Fruit fly (Drosophila melanogaster) whole organism, embryonic: ENCODE measurements around the gene sloth1.

ENCODE experiments used
- Bteb2 ChIP-seq: fragments of 200-800 bp; sonication (Bioruptor generic); optimal IDR thresholded peaks from 2 replicates; lab custom pipeline; 2016; ENCODE audit warnings: missing biosample characterization, missing genetic modification characterization
- CG10209 ChIP-seq: fragments of 200-800 bp; sonication (Bioruptor generic); optimal IDR thresholded peaks from 3 replicates; lab custom pipeline; 2017; ENCODE audit warnings: missing biosample characterization, mild to moderate bottlenecking, missing genetic modification characterization, missing genetic modification reagents
- CG10274 ChIP-seq: fragments of 200-800 bp; sonication (Bioruptor generic); optimal IDR thresholded peaks from 3 replicates; lab custom pipeline; 2017; ENCODE audit warnings: missing biosample characterization, mild to moderate bottlenecking, missing genetic modification characterization
- CG11560 ChIP-seq: fragments of 200-800 bp; sonication (Bioruptor generic); IDR thresholded peaks from 3 replicates; pipeline ENCODE4 v1.3.6; 2022; ENCODE audit warnings: missing biosample characterization, missing genetic modification characterization
- CG12071 ChIP-seq: fragments of 200-800 bp; sonication (Bioruptor generic); optimal IDR thresholded peaks from 3 replicates; lab custom pipeline; 2018; ENCODE audit warnings: missing biosample characterization, mild to moderate bottlenecking, missing genetic modification characterization
- CG12236 ChIP-seq: fragments of 200-800 bp; sonication (Bioruptor generic); optimal IDR thresholded peaks from 2 replicates; lab custom pipeline; 2016; ENCODE audit warnings: missing biosample characterization, missing genetic modification characterization
- CG13296 ChIP-seq: fragments of 200-800 bp; sonication (Bioruptor generic); optimal IDR thresholded peaks from 3 replicates; lab custom pipeline; 2018; ENCODE audit warnings: missing biosample characterization, mild to moderate bottlenecking, missing genetic modification characterization
- CG14667 ChIP-seq: fragments of 200-800 bp; sonication (Bioruptor generic); IDR thresholded peaks from 2 replicates; pipeline ENCODE4 v1.3.6; 2022; ENCODE audit warnings: missing biosample characterization, missing genetic modification characterization
- CG15514 ChIP-seq: fragments of 200-800 bp; sonication (Bioruptor generic); optimal IDR thresholded peaks from 3 replicates; lab custom pipeline; 2017; ENCODE audit warnings: missing biosample characterization, missing genetic modification characterization, mild to moderate bottlenecking, moderate library complexity, missing genetic modification reagents
- CG1647 ChIP-seq: fragments of 200-800 bp; sonication (Bioruptor generic); optimal IDR thresholded peaks from 3 replicates; lab custom pipeline; 2016; ENCODE audit warnings: missing biosample characterization, missing genetic modification characterization
- CG17829 ChIP-seq: fragments of 200-800 bp; optimal IDR thresholded peaks from 2 replicates; lab custom pipeline; 2019; ENCODE audit warnings: missing biosample characterization, mild to moderate bottlenecking, missing genetic modification characterization, moderate library complexity
- CG18599 ChIP-seq: fragments of 200-800 bp; sonication (Bioruptor generic); optimal IDR thresholded peaks from 3 replicates; lab custom pipeline; 2017; ENCODE audit warnings: missing biosample characterization, missing genetic modification characterization, mild to moderate bottlenecking, moderate library complexity, missing genetic modification reagents
- CG30020 ChIP-seq: fragments of 200-800 bp; optimal IDR thresholded peaks from 2 replicates; lab custom pipeline; 2019; ENCODE audit warnings: missing biosample characterization, mild to moderate bottlenecking, missing genetic modification characterization, moderate library complexity
- CG34422 ChIP-seq: fragments of 200-800 bp; sonication (Bioruptor generic); IDR thresholded peaks from 3 replicates; pipeline ENCODE4 v1.3.6; 2022; ENCODE audit warnings: missing biosample characterization, missing genetic modification characterization
- CG6272 ChIP-seq: fragments of 200-800 bp; sonication (Bioruptor generic); IDR thresholded peaks from 2 replicates; pipeline ENCODE4 v1.3.6; 2022; ENCODE audit warnings: missing biosample characterization, missing genetic modification characterization
- CG6654 ChIP-seq: fragments of 200-800 bp; sonication (Bioruptor generic); optimal IDR thresholded peaks from 2 replicates; lab custom pipeline; 2017; ENCODE audit warnings: missing biosample characterization, mild to moderate bottlenecking, missing genetic modification characterization
- CG6813 ChIP-seq: fragments of 200-800 bp; sonication (Bioruptor generic); optimal IDR thresholded peaks from 2 replicates; lab custom pipeline; 2017; ENCODE audit warnings: missing biosample characterization, missing genetic modification characterization, mild to moderate bottlenecking, moderate library complexity, missing genetic modification reagents
- CG7987 ChIP-seq: fragments of 200-800 bp; sonication (Bioruptor generic); optimal IDR thresholded peaks from 2 replicates; lab custom pipeline; 2018; ENCODE audit warnings: missing biosample characterization, mild to moderate bottlenecking, missing genetic modification characterization, moderate library complexity
- CG8924 ChIP-seq: fragments of 200-800 bp; optimal IDR thresholded peaks from 3 replicates; lab custom pipeline; 2019; ENCODE audit warnings: missing biosample characterization, mild to moderate bottlenecking, missing genetic modification characterization, moderate library complexity
- CG9727 ChIP-seq: fragments of 200-800 bp; sonication (Bioruptor generic); optimal IDR thresholded peaks from 3 replicates; lab custom pipeline; 2017; ENCODE audit warnings: missing biosample characterization, mild to moderate bottlenecking, missing genetic modification characterization
- CrebB ChIP-seq: fragments of 200-800 bp; sonication (Bioruptor generic); optimal IDR thresholded peaks from 3 replicates; lab custom pipeline; 2018; ENCODE audit warnings: missing biosample characterization, mild to moderate bottlenecking, missing genetic modification characterization
- Dbx ChIP-seq: fragments of 200-800 bp; sonication (Bioruptor generic); IDR thresholded peaks from 3 replicates; pipeline ENCODE4 v1.3.6; 2022; ENCODE audit warnings: missing biosample characterization, missing genetic modification characterization
- H2.0 ChIP-seq: fragments of 200-800 bp; sonication (Bioruptor generic); IDR thresholded peaks from 2 replicates; pipeline ENCODE4 v1.3.6; 2022; ENCODE audit warnings: missing biosample characterization, missing genetic modification characterization
- HHEX ChIP-seq: fragments of 200-800 bp; sonication (Bioruptor generic); optimal IDR thresholded peaks from 3 replicates; lab custom pipeline; 2017; ENCODE audit warnings: missing biosample characterization, mild to moderate bottlenecking, missing genetic modification characterization, missing genetic modification reagents
- HLH54F ChIP-seq: fragments of 200-800 bp; sonication (Bioruptor generic); optimal IDR thresholded peaks from 3 replicates; lab custom pipeline; 2016; ENCODE audit warnings: missing biosample characterization, missing genetic modification characterization
- Hmr ChIP-seq: fragments of 200-800 bp; sonication (Bioruptor generic); optimal IDR thresholded peaks from 3 replicates; lab custom pipeline; 2017; ENCODE audit warnings: mild to moderate bottlenecking, missing biosample characterization, missing genetic modification reagents, missing genetic modification characterization
- Mes4 ChIP-seq: fragments of 200-800 bp; sonication (Bioruptor generic); optimal IDR thresholded peaks from 2 replicates; lab custom pipeline; 2016; ENCODE audit warnings: missing biosample characterization, missing genetic modification characterization
- NC2α ChIP-seq: fragments of 200-800 bp; sonication (Bioruptor generic); optimal IDR thresholded peaks from 2 replicates; lab custom pipeline; 2016; ENCODE audit warnings: missing biosample characterization, missing genetic modification characterization
- PHDP ChIP-seq: fragments of 200-800 bp; sonication (Bioruptor generic); optimal IDR thresholded peaks from 3 replicates; lab custom pipeline; 2018; ENCODE audit warnings: missing biosample characterization, mild to moderate bottlenecking, missing genetic modification characterization, moderate library complexity
- Pdp1 ChIP-seq, 2 experiments: fragments of 200-800 bp; sonication (Bioruptor generic); optimal IDR thresholded peaks; 3 replicates each; lab custom pipeline; 2016; ENCODE audit warnings: missing biosample characterization in 2 of 2, missing genetic modification characterization in 2 of 2, mild to moderate bottlenecking in 1 of 2, moderate library complexity in 1 of 2
- Sin3A ChIP-seq: fragments of >200 bp; optimal IDR thresholded peaks from 2 replicates; lab custom pipeline; 2018
- bsh ChIP-seq, 2 experiments: fragments of 200-800 bp; sonication (Bioruptor generic); optimal IDR thresholded peaks; 2 replicates each; lab custom pipeline; 2017 to 2018; ENCODE audit warnings: mild to moderate bottlenecking in 2 of 2, missing biosample characterization in 2 of 2, missing genetic modification characterization in 2 of 2, moderate library complexity in 1 of 2
- ci ChIP-seq: fragments of 200-800 bp; sonication (Bioruptor generic); IDR thresholded peaks from 3 replicates; pipeline ENCODE4 v1.3.6; 2022; ENCODE audit warnings: missing biosample characterization, missing genetic modification characterization
- corto ChIP-seq: fragments of 200-800 bp; sonication (Bioruptor generic); optimal IDR thresholded peaks from 2 replicates; lab custom pipeline; 2016; ENCODE audit warnings: missing biosample characterization, mild to moderate bottlenecking, missing genetic modification characterization, moderate library complexity
- crol ChIP-seq: fragments of 200-800 bp; sonication (Bioruptor generic); IDR thresholded peaks from 2 replicates; pipeline ENCODE4 v1.3.6; 2022; ENCODE audit warnings: missing biosample characterization, missing genetic modification characterization
- gsb-n ChIP-seq: fragments of 200-800 bp; sonication (Bioruptor generic); optimal IDR thresholded peaks from 3 replicates; lab custom pipeline; 2018; ENCODE audit warnings: missing biosample characterization, mild to moderate bottlenecking, missing genetic modification characterization
- ind ChIP-seq: fragments of 200-800 bp; sonication (Bioruptor generic); optimal IDR thresholded peaks from 3 replicates; lab custom pipeline; 2016; ENCODE audit warnings: missing biosample characterization, missing genetic modification characterization
- mirr ChIP-seq: fragments of 200-800 bp; sonication (Bioruptor generic); optimal IDR thresholded peaks from 3 replicates; lab custom pipeline; 2018; ENCODE audit warnings: missing biosample characterization, mild to moderate bottlenecking, missing genetic modification characterization
- nerfin-1 ChIP-seq: fragments of 200-800 bp; sonication (Bioruptor generic); optimal IDR thresholded peaks from 3 replicates; lab custom pipeline; 2019; ENCODE audit warnings: missing biosample characterization, mild to moderate bottlenecking, missing genetic modification characterization, moderate library complexity
- run ChIP-seq: fragments of 200-800 bp; sonication (Bioruptor generic); optimal IDR thresholded peaks from 3 replicates; lab custom pipeline; 2018; ENCODE audit warnings: missing biosample characterization, mild to moderate bottlenecking, missing genetic modification characterization
- sim ChIP-seq: fragments of 200-800 bp; sonication (Bioruptor generic); IDR thresholded peaks from 2 replicates; pipeline ENCODE4 v1.3.6; 2022; ENCODE audit warnings: missing biosample characterization, missing genetic modification characterization
- sisA ChIP-seq: fragments of 200-800 bp; sonication (Bioruptor generic); IDR thresholded peaks from 2 replicates; pipeline ENCODE4 v1.3.6; 2022; ENCODE audit warnings: missing biosample characterization, missing genetic modification characterization
- sna ChIP-seq: fragments of 200-800 bp; sonication (Bioruptor generic); IDR thresholded peaks from 2 replicates; pipeline ENCODE4 v1.3.6; 2022; ENCODE audit warnings: missing biosample characterization, missing genetic modification characterization; ENCODE audit not compliant: partially characterized antibody
- zen2 ChIP-seq: fragments of 200-800 bp; sonication (Bioruptor generic); IDR thresholded peaks from 3 replicates; pipeline ENCODE4 v1.3.6; 2022; ENCODE audit warnings: missing biosample characterization, missing genetic modification characterization; ENCODE audit not compliant: partially characterized antibody
- zf30C ChIP-seq: fragments of 200-800 bp; sonication (Bioruptor generic); optimal IDR thresholded peaks from 3 replicates; lab custom pipeline; 2018; ENCODE audit warnings: missing biosample characterization, mild to moderate bottlenecking, missing genetic modification characterization

sloth1 gene

dm6 chrX:6998492-6998852 lies 12.7 kb upstream of the sloth1 start, which contains the start of gene Inx2 (continued):
- TF ChIP-seq CG9727 (GFP tag; lab: Kevin White, UChicago): no peak
- TF ChIP-seq crol: peak; percentile 99
- peak; percentile 58 for TF ChIP-seq CrebB
- TF ChIP-seq sna (GFP tag; lab: Robert Waterston, UW): 0 out of 2 replicates have a peak, but pooled peaks have one; percentile 58
- TF ChIP-seq CG30020 (tag; lab: Kevin White, UChicago): no peak
- peak; percentile 1 for TF ChIP-seq Mes4 (GFP tag; lab: Kevin White, UChicago)
- TF ChIP-seq ind (GFP tag; lab: Kevin White, UChicago): no peak
- peak; percentile 48 for TF ChIP-seq CG18599
- TF ChIP-seq CG6654 (GFP tag; lab: Kevin White, UChicago): no peak
- TF ChIP-seq mirr (GFP tag; lab: Kevin White, UChicago): peak; percentile 76
- TF ChIP-seq gsb-n: peak; percentile 10
- no peak for TF ChIP-seq corto (GFP tag; lab: Kevin White, UChicago)
- TF ChIP-seq zf30C (GFP tag; lab: Kevin White, UChicago): no peak
- peak; percentile 71; the same call in 2 of the 3 replicates for TF ChIP-seq zen2
- peak; percentile 32 for TF ChIP-seq CG8924 (tag; lab: Kevin White, UChicago)
- TF ChIP-seq NC2α: peak; percentile 1
- peak; percentile 85 for TF ChIP-seq ci
- peak; percentile 9 for TF ChIP-seq Bteb2 (GFP tag; lab: Kevin White, UChicago)
- peak; percentile 14 for TF ChIP-seq CG6813
- TF ChIP-seq CG12071 (GFP tag; lab: Kevin White, UChicago): peak; percentile 31
- TF ChIP-seq HHEX (GFP tag; lab: Kevin White, UChicago): peak; percentile 54
- peak; percentile 44 for TF ChIP-seq nerfin-1 (tag; lab: Kevin White, UChicago)
- TF ChIP-seq H2.0 (GFP tag; lab: Robert Waterston, UW): no peak
- no peak for TF ChIP-seq sim (GFP tag; lab: Robert Waterston, UW)
- TF ChIP-seq Pdp1 (GFP tag; optimal IDR thresholded peaks at IDR 0.05; lab: Kevin White, UChicago): peak in 1 of 2 experiments; percentile 37
- no peak for TF ChIP-seq CG14667 (GFP tag; lab: Robert Waterston, UW)
- TF ChIP-seq Sin3A: no peak
- no peak for TF ChIP-seq run (tag; lab: Kevin White, UChicago)
- TF ChIP-seq CG12236 (GFP tag; lab: Kevin White, UChicago): no peak
- peak in 1 of 2 experiments; percentile 21 for TF ChIP-seq bsh (GFP tag; optimal IDR thresholded peaks at IDR 0.05; lab: Kevin White, UChicago)
- TF ChIP-seq CG15514: no peak
- peak; percentile 49 for TF ChIP-seq CG13296 (GFP tag; lab: Kevin White, UChicago)
- no peak for TF ChIP-seq CG11560 (tag; lab: Robert Waterston, UW)
- TF ChIP-seq Dbx (GFP tag; lab: Robert Waterston, UW): peak; percentile 53; the same call in 1 of the 3 replicates
- peak; percentile 53 for TF ChIP-seq CG17829 (tag; lab: Kevin White, UChicago)
- peak; percentile 71; the same call in 2 of the 3 replicates for TF ChIP-seq CG34422 (GFP tag; lab: Robert Waterston, UW)
- no peak for TF ChIP-seq CG6272 (GFP tag; lab: Robert Waterston, UW)
- no peak for TF ChIP-seq sisA (GFP tag; lab: Robert Waterston, UW)
- TF ChIP-seq CG10274 (GFP tag; lab: Kevin White, UChicago): no peak
- TF ChIP-seq CG10209 (GFP tag; lab: Kevin White, UChicago): peak; percentile 43
- peak; percentile 62 for TF ChIP-seq CG7987 (GFP tag; lab: Kevin White, UChicago)
- TF ChIP-seq CG1647 (GFP tag; lab: Kevin White, UChicago): no peak
- TF ChIP-seq Hmr (GFP tag; lab: Kevin White, UChicago): peak; percentile 30
- no peak for TF ChIP-seq HLH54F
- peak; percentile 25 for TF ChIP-seq PHDP (tag; lab: Kevin White, UChicago)
